Worm (Caenorhabditis elegans): Measurements from ENCODE around the gene asp-2.

ce11 chrV:9232296-9232695, 29.4 kb downstream of the asp-2 start, which contains the start of gene F07C3.3:
- TF ChIP-seq ttx-3 (tag; optimal IDR thresholded peaks at IDR 0.05) = no peak
- no peak for TF ChIP-seq dmd-4 (tag; optimal IDR thresholded peaks at IDR 0.05; ENCODE audit: borderline replicate concordance)
- no peak for TF ChIP-seq unc-3 (GFP tag; conservative IDR thresholded peaks at IDR 0.05)
- TF ChIP-seq unc-3 (tag; optimal IDR thresholded peaks at IDR 0.05) = no peak
- TF ChIP-seq nhr-11 (tag; optimal IDR thresholded peaks at IDR 0.05) = no peak
- TF ChIP-seq tbx-7 (tag; optimal IDR thresholded peaks at IDR 0.05) = no peak
- no peak for TF ChIP-seq hlh-30 (tag; optimal IDR thresholded peaks at IDR 0.05; ENCODE audit: insufficient read depth)
- TF ChIP-seq nhr-232 (tag; optimal IDR thresholded peaks at IDR 0.05) = no peak
- no peak for TF ChIP-seq sox-2 (GFP tag; IDR thresholded peaks at IDR 0.05)
- no peak for TF ChIP-seq rnt-1 (tag; optimal IDR thresholded peaks at IDR 0.05)
- TF ChIP-seq pros-1 (tag; optimal IDR thresholded peaks at IDR 0.05) = no peak

Measured in whole organism, late embryonic.